Worm (Caenorhabditis elegans) whole organism, early embryonic: Measurements from ENCODE around the gene T19H12.12.

ENCODE experiments used
- ama-1 ChIP-seq: fragments of 150-350 bp; optimal IDR thresholded peaks from 2 replicates; lab custom pipeline; 2014
- hnd-1 ChIP-seq: sonication (generic microtip); optimal IDR thresholded peaks from 2 replicates; lab custom pipeline; 2016; ENCODE audit warnings: missing genetic modification characterization, missing compliant biosample characterization
- tbx-11 ChIP-seq: fragments of 200-800 bp; sonication (Bioruptor generic); IDR thresholded peaks from 2 replicates; pipeline ENCODE4 v1.3.6; 2022; ENCODE audit warnings: missing genetic modification characterization, missing compliant biosample characterization
- tra-4 ChIP-seq: sonication (generic microtip); optimal IDR thresholded peaks from 2 replicates; lab custom pipeline; 2017; ENCODE audit warnings: missing genetic modification characterization, missing compliant biosample characterization

ce11 chrV:4871992-4872391 is 12.6 kb upstream of the T19H12.12 start, which contains the start of gene srd-33:
- no peak for TF ChIP-seq ama-1 (lab: Kevin White, UChicago)
- TF ChIP-seq tbx-11 (GFP tag; lab: Robert Waterston, UW), result no peak
- no peak for TF ChIP-seq hnd-1 (tag; lab: Kevin White, UChicago)
- TF ChIP-seq tra-4, result no peak
